Fruit fly (Drosophila melanogaster) whole organism, pupa: ENCODE results near the gene nAChRalpha7.

Experiments
- CG10348 ChIP-seq: fragments of 200-800 bp; sonication (Bioruptor generic); IDR thresholded peaks from 2 replicates; pipeline ENCODE4 v1.3.6; 2022; ENCODE audit warnings: missing biosample characterization, missing genetic modification characterization
- CG12605 ChIP-seq: fragments of 200-800 bp; sonication (Bioruptor generic); IDR thresholded peaks from 2 replicates; pipeline ENCODE4 v1.3.6; 2022; ENCODE audit warnings: missing biosample characterization, missing genetic modification characterization
- CG13204 ChIP-seq: fragments of 200-800 bp; sonication (Bioruptor generic); optimal IDR thresholded peaks from 2 replicates; lab custom pipeline; 2018; ENCODE audit warnings: missing biosample characterization, mild to moderate bottlenecking, missing genetic modification characterization, moderate library complexity
- CG14655 ChIP-seq: fragments of 200-800 bp; sonication (Bioruptor generic); optimal IDR thresholded peaks from 3 replicates; lab custom pipeline; 2017; ENCODE audit warnings: mild to moderate bottlenecking, missing biosample characterization, missing genetic modification reagents, missing genetic modification characterization
- CG15710 ChIP-seq: fragments of 200-800 bp; sonication (Bioruptor generic); optimal IDR thresholded peaks from 2 replicates; lab custom pipeline; 2018; ENCODE audit warnings: missing biosample characterization, mild to moderate bottlenecking, missing genetic modification characterization, moderate library complexity
- CG17806 ChIP-seq: fragments of 200-800 bp; sonication (Bioruptor generic); optimal IDR thresholded peaks from 2 replicates; lab custom pipeline; 2018; ENCODE audit warnings: missing biosample characterization, mild to moderate bottlenecking, missing genetic modification characterization, moderate library complexity
- CG32121 ChIP-seq: fragments of 200-800 bp; sonication (Bioruptor generic); IDR thresholded peaks from 2 replicates; pipeline ENCODE4 v1.3.6; 2022; ENCODE audit warnings: missing biosample characterization, missing genetic modification characterization
- CG34367 ChIP-seq: fragments of 200-800 bp; sonication (Bioruptor generic); optimal IDR thresholded peaks from 2 replicates; lab custom pipeline; 2018; ENCODE audit warnings: missing biosample characterization, mild to moderate bottlenecking, missing genetic modification characterization
- CG4496 ChIP-seq: fragments of 200-800 bp; sonication (Bioruptor generic); IDR thresholded peaks from 3 replicates; pipeline ENCODE4 v1.3.6; 2022; ENCODE audit warnings: missing biosample characterization, missing genetic modification characterization
- CG8159 ChIP-seq: fragments of 200-800 bp; sonication (Bioruptor generic); optimal IDR thresholded peaks from 3 replicates; lab custom pipeline; 2018; ENCODE audit warnings: missing biosample characterization, mild to moderate bottlenecking, missing genetic modification characterization, moderate library complexity
- CG8301 ChIP-seq: fragments of 200-800 bp; sonication (Bioruptor generic); optimal IDR thresholded peaks from 2 replicates; lab custom pipeline; 2018; ENCODE audit warnings: missing biosample characterization, mild to moderate bottlenecking, missing genetic modification characterization
- CG9948 ChIP-seq: fragments of 200-800 bp; sonication (Bioruptor generic); optimal IDR thresholded peaks from 2 replicates; lab custom pipeline; 2018; ENCODE audit warnings: missing biosample characterization, mild to moderate bottlenecking, missing genetic modification characterization, moderate library complexity
- D1 ChIP-seq: fragments of 200-800 bp; sonication (Bioruptor generic); optimal IDR thresholded peaks from 2 replicates; lab custom pipeline; 2018; ENCODE audit warnings: missing biosample characterization, mild to moderate bottlenecking, missing genetic modification characterization, moderate library complexity
- EcR ChIP-seq: fragments of 200-800 bp; sonication (Bioruptor generic); optimal IDR thresholded peaks from 3 replicates; lab custom pipeline; 2019; ENCODE audit warnings: missing biosample characterization, missing genetic modification characterization, mild to moderate bottlenecking, moderate library complexity, missing genetic modification reagents
- Ets98B ChIP-seq: fragments of 200-800 bp; sonication (Bioruptor generic); IDR thresholded peaks from 2 replicates; pipeline ENCODE4 v1.3.6; 2022; ENCODE audit warnings: missing biosample characterization, missing genetic modification characterization
- Pif1A ChIP-seq: fragments of 200-800 bp; sonication (Bioruptor generic); optimal IDR thresholded peaks from 3 replicates; lab custom pipeline; 2016; ENCODE audit warnings: missing biosample characterization, missing genetic modification characterization
- Pif1B ChIP-seq: fragments of 200-800 bp; sonication (Bioruptor generic); optimal IDR thresholded peaks from 3 replicates; lab custom pipeline; 2016; ENCODE audit warnings: missing biosample characterization, missing genetic modification characterization
- Snoo ChIP-seq: fragments of 200-800 bp; sonication (Bioruptor generic); optimal IDR thresholded peaks from 3 replicates; lab custom pipeline; 2017; ENCODE audit warnings: missing biosample characterization, mild to moderate bottlenecking, missing genetic modification characterization, inconsistent platforms
- fd96Ca ChIP-seq: fragments of 200-800 bp; sonication (Bioruptor generic); IDR thresholded peaks from 3 replicates; pipeline ENCODE4 v1.3.6; 2022; ENCODE audit warnings: missing biosample characterization, missing genetic modification characterization
- gl ChIP-seq: fragments of 200-800 bp; sonication (Bioruptor generic); optimal IDR thresholded peaks from 2 replicates; lab custom pipeline; 2018; ENCODE audit warnings: missing biosample characterization, mild to moderate bottlenecking, missing genetic modification characterization
- rn ChIP-seq: fragments of 200-800 bp; sonication (Bioruptor generic); IDR thresholded peaks from 2 replicates; pipeline ENCODE4 v1.3.6; 2022; ENCODE audit warnings: missing biosample characterization, missing genetic modification characterization

nAChRalpha7 gene

dm6 chrX:19316583-19316982, 31.7 kb downstream of the nAChRalpha7 start:
- no peak for TF ChIP-seq fd96Ca (GFP tag; lab: Robert Waterston, UW)
- TF ChIP-seq Pif1A (GFP tag; lab: Kevin White, UChicago): no peak
- no peak for TF ChIP-seq Pif1B
- no peak for TF ChIP-seq CG13204 (GFP tag; lab: Kevin White, UChicago)
- TF ChIP-seq CG17806: no peak
- no peak for TF ChIP-seq Snoo (tag; lab: Kevin White, UChicago)
- TF ChIP-seq CG8159: no peak
- TF ChIP-seq D1 (tag; lab: Kevin White, UChicago): no peak
- no peak for TF ChIP-seq CG12605 (GFP tag; lab: Robert Waterston, UW)
- TF ChIP-seq Ets98B (GFP tag; lab: Robert Waterston, UW): no peak
- no peak for TF ChIP-seq gl (tag; lab: Kevin White, UChicago)
- TF ChIP-seq CG32121 (GFP tag; lab: Robert Waterston, UW): no peak
- no peak for TF ChIP-seq CG4496
- no peak for TF ChIP-seq CG10348 (GFP tag; lab: Robert Waterston, UW)
- no peak for TF ChIP-seq CG34367
- TF ChIP-seq CG15710 (tag; lab: Kevin White, UChicago): no peak
- TF ChIP-seq CG9948 (tag; lab: Kevin White, UChicago): no peak
- TF ChIP-seq EcR (GFP tag; lab: Kevin White, UChicago): no peak
- no peak for TF ChIP-seq CG8301 (tag; lab: Kevin White, UChicago)
- no peak for TF ChIP-seq rn

dm6 chrX:19315421-19316260, 32.6 kb downstream of the nAChRalpha7 start:
- peak; percentile 14 for TF ChIP-seq EcR (GFP tag; lab: Kevin White, UChicago)
- TF ChIP-seq Pif1B: no peak
- peak; percentile 25; the same call in 1 of the 3 replicates for TF ChIP-seq CG4496

dm6 chrX:19314283-19315178, 33.7 kb downstream of the nAChRalpha7 start:
- TF ChIP-seq CG15710 (tag; lab: Kevin White, UChicago) (no peak), Snoo (tag; lab: Kevin White, UChicago) (no peak), Pif1A (GFP tag; lab: Kevin White, UChicago) (peak; percentile 18), EcR (GFP tag; lab: Kevin White, UChicago) (peak; percentile 85), D1 (tag; lab: Kevin White, UChicago) (no peak), CG14655 (GFP tag; lab: Kevin White, UChicago) (peak; percentile 10), CG4496 (peak; percentile 21; the same call in 1 of the 3 replicates), Pif1B (no peak), Ets98B (GFP tag; lab: Robert Waterston, UW) (no peak), CG13204 (GFP tag; lab: Kevin White, UChicago) (peak; percentile 63), CG34367 (no peak), CG10348 (GFP tag; lab: Robert Waterston, UW) (no peak), CG8159 (no peak), fd96Ca (GFP tag; lab: Robert Waterston, UW) (no peak), CG32121 (GFP tag; lab: Robert Waterston, UW) (no peak), CG9948 (tag; lab: Kevin White, UChicago) (no peak), CG17806 (no peak), rn (no peak), gl (tag; lab: Kevin White, UChicago) (peak; percentile 13), CG12605 (GFP tag; lab: Robert Waterston, UW) (peak; percentile 64)

dm6 chrX:19309648-19310047, 38.6 kb downstream of the nAChRalpha7 start:
- TF ChIP-seq CG9948 (tag; lab: Kevin White, UChicago) (no peak), CG13204 (GFP tag; lab: Kevin White, UChicago) (no peak), CG17806 (no peak), rn (no peak), Snoo (tag; lab: Kevin White, UChicago) (no peak), EcR (GFP tag; lab: Kevin White, UChicago) (no peak), D1 (tag; lab: Kevin White, UChicago) (no peak), CG15710 (tag; lab: Kevin White, UChicago) (no peak), Ets98B (GFP tag; lab: Robert Waterston, UW) (no peak), Pif1A (GFP tag; lab: Kevin White, UChicago) (no peak), CG12605 (GFP tag; lab: Robert Waterston, UW) (no peak)
- TF ChIP-seq, all 21 proteins: peak for 0

- TF ChIP-seq EcR (GFP tag; lab: Kevin White, UChicago) (no peak), CG32121 (GFP tag; lab: Robert Waterston, UW) (peak; percentile 39; the same call in 1 of the 2 replicates), fd96Ca (GFP tag; lab: Robert Waterston, UW) (peak; percentile 33; the same call in 1 of the 3 replicates)
Measured at dm6 chrX:19307810-19308456, 40.3 kb downstream of the nAChRalpha7 start, which contains the start of gene CG8051. Gene CG8051 (minus strand): TSS chrX:19307925.
